Worm (Caenorhabditis elegans): ENCODE measurements around the gene ZK721.3.

DNA sequence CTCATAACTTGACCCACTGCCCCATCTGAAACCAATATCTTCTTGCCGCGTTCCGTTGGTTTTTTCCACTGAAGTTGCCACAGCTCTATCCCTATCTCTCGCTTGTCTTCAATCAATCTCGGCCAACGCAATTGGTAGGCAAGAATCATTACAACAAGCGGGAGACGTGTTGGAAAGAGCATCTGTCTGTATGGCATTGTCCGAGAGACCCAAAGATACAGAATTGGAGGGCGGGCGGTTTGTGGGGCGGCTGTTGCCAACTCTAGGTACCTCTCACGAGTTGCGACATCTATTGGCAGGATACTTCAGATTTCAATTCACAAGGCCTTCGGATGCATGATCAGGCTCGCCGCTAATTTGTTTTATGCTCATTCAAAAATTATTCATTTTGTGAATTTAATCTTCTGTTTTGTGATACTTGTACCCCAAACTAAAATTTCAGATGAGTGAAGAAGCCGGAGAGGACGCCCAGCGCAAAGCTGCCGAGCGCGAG is 4.7 kb downstream of the ZK721.3 start, which contains the start of gene unc-27:
- TF ChIP-seq nhr-28 (tag; optimal IDR thresholded peaks at IDR 0.05) (no peak), unc-39 (tag; optimal IDR thresholded peaks at IDR 0.05) (no peak), nhr-11 (tag; optimal IDR thresholded peaks at IDR 0.05) (no peak)
